Worm (Caenorhabditis elegans) whole organism, L2 larva: ENCODE data around the gene srg-67.
A peak's percentile ranks its signal among the peaks of the same experiment; 100 is the strongest.

Source experiments
- C34F6.9 ChIP-seq: fragments of 150-350 bp; optimal IDR thresholded peaks from 2 replicates; lab custom pipeline; 2014; ENCODE audit warnings: missing biosample characterization, missing genetic modification characterization
- F13H6.1 ChIP-seq: sonication (generic microtip); optimal IDR thresholded peaks from 2 replicates; lab custom pipeline; 2016; ENCODE audit warnings: missing genetic modification characterization, missing compliant biosample characterization
- R02D3.7 ChIP-seq: fragments of 150-350 bp; optimal IDR thresholded peaks from 2 replicates; lab custom pipeline; 2014; ENCODE audit warnings: missing biosample characterization, missing genetic modification characterization
- Y55F3AM.14 ChIP-seq: fragments of 200-800 bp; sonication (Bioruptor generic); optimal IDR thresholded peaks from 2 replicates; lab custom pipeline; 2018; ENCODE audit warnings: mild to moderate bottlenecking, missing genetic modification characterization, missing compliant biosample characterization
- ZK546.5 ChIP-seq: sonication (generic microtip); optimal IDR thresholded peaks from 2 replicates; lab custom pipeline; 2017; ENCODE audit warnings: missing biosample characterization, missing genetic modification characterization
- alr-1 ChIP-seq: fragments of 150-350 bp; optimal IDR thresholded peaks from 2 replicates; lab custom pipeline; 2014; ENCODE audit warnings: missing biosample characterization, missing genetic modification characterization
- aly-2 ChIP-seq: fragments of 150-350 bp; optimal IDR thresholded peaks from 2 replicates; lab custom pipeline; 2014; ENCODE audit warnings: missing biosample characterization, missing genetic modification characterization
- ama-1 ChIP-seq: fragments of 150-350 bp; optimal IDR thresholded peaks from 2 replicates; lab custom pipeline; 2018; ENCODE audit warnings: inconsistent platforms
- blmp-1 ChIP-seq: sonication (generic microtip); optimal IDR thresholded peaks from 2 replicates; lab custom pipeline; 2017; ENCODE audit warnings: missing genetic modification characterization, mild to moderate bottlenecking, missing compliant biosample characterization, antibody characterized with exemption, moderate library complexity; ENCODE audit not compliant: insufficient read depth
- ceh-16 ChIP-seq: fragments of 150-350 bp; optimal IDR thresholded peaks from 2 replicates; lab custom pipeline; 2014; ENCODE audit warnings: missing biosample characterization, missing genetic modification characterization
- ceh-82 ChIP-seq: fragments of 150-350 bp; optimal IDR thresholded peaks from 2 replicates; lab custom pipeline; 2014; ENCODE audit warnings: missing biosample characterization, missing genetic modification characterization
- crh-2 ChIP-seq: sonication (generic microtip); optimal IDR thresholded peaks from 2 replicates; lab custom pipeline; 2017; ENCODE audit warnings: missing biosample characterization, missing genetic modification characterization
- dmd-4 ChIP-seq: sonication (generic microtip); optimal IDR thresholded peaks from 2 replicates; lab custom pipeline; 2017; ENCODE audit warnings: missing biosample characterization, missing genetic modification characterization
- egl-27 ChIP-seq: sonication (generic microtip); optimal IDR thresholded peaks from 3 replicates; lab custom pipeline; 2017; ENCODE audit warnings: missing biosample characterization, missing genetic modification reagents, missing genetic modification characterization
- elt-1 ChIP-seq: fragments of 150-350 bp; optimal IDR thresholded peaks from 2 replicates; lab custom pipeline; 2014; ENCODE audit warnings: missing biosample characterization, missing genetic modification characterization
- elt-3 ChIP-seq: sonication (generic microtip); optimal IDR thresholded peaks from 2 replicates; lab custom pipeline; 2017; ENCODE audit warnings: missing biosample characterization, missing genetic modification characterization
- fos-1 ChIP-seq: fragments of 150-350 bp; optimal IDR thresholded peaks from 2 replicates; lab custom pipeline; 2014; ENCODE audit warnings: missing biosample characterization, missing genetic modification characterization
- gmeb-1 ChIP-seq: fragments of 150-350 bp; optimal IDR thresholded peaks from 2 replicates; lab custom pipeline; 2014; ENCODE audit warnings: missing biosample characterization, missing genetic modification characterization
- lin-11 ChIP-seq: fragments of 150-350 bp; sonication (generic microtip); optimal IDR thresholded peaks from 2 replicates; lab custom pipeline; 2014; ENCODE audit warnings: missing biosample characterization, missing genetic modification characterization, inconsistent platforms, mixed read lengths
- lin-13 ChIP-seq: fragments of 150-350 bp; optimal IDR thresholded peaks from 2 replicates; lab custom pipeline; 2014; ENCODE audit warnings: missing biosample characterization, missing genetic modification reagents, missing genetic modification characterization
- lin-39 ChIP-seq: fragments of 150-350 bp; optimal IDR thresholded peaks from 2 replicates; lab custom pipeline; 2014; ENCODE audit warnings: missing biosample characterization, missing genetic modification reagents, missing genetic modification characterization
- lsy-2 ChIP-seq, 2 experiments: fragments of 150-350 bp in 1 of 2; sonication (generic microtip) in 1 of 2; optimal IDR thresholded peaks; 2 replicates each; lab custom pipeline; 2014 to 2017; ENCODE audit warnings: missing biosample characterization in 2 of 2, missing genetic modification characterization in 2 of 2
- mab-5 ChIP-seq: fragments of 150-350 bp; optimal IDR thresholded peaks from 2 replicates; lab custom pipeline; 2014; ENCODE audit warnings: missing biosample characterization, missing genetic modification characterization
- mbf-1 ChIP-seq: sonication (generic microtip); optimal IDR thresholded peaks from 2 replicates; lab custom pipeline; 2017; ENCODE audit warnings: missing biosample characterization, missing genetic modification characterization
- mdl-1 ChIP-seq, 2 experiments: fragments of 150-350 bp in 1 of 2; sonication (generic microtip) in 1 of 2; optimal IDR thresholded peaks; 2 replicates each; lab custom pipeline; 2017; ENCODE audit warnings: missing biosample characterization in 2 of 2, missing genetic modification characterization in 2 of 2
- nhr-10 ChIP-seq: sonication (generic microtip); optimal IDR thresholded peaks from 2 replicates; lab custom pipeline; 2017; ENCODE audit warnings: missing biosample characterization, missing genetic modification characterization
- nhr-12 ChIP-seq: fragments of 150-350 bp; optimal IDR thresholded peaks from 2 replicates; lab custom pipeline; 2014; ENCODE audit warnings: missing biosample characterization, missing genetic modification characterization
- nhr-129 ChIP-seq: fragments of 150-350 bp; optimal IDR thresholded peaks from 2 replicates; lab custom pipeline; 2014; ENCODE audit warnings: missing biosample characterization, missing genetic modification characterization
- nhr-21 ChIP-seq: fragments of 150-350 bp; optimal IDR thresholded peaks from 2 replicates; lab custom pipeline; 2014; ENCODE audit warnings: missing biosample characterization, missing genetic modification characterization
- nhr-23 ChIP-seq: fragments of 150-350 bp; optimal IDR thresholded peaks from 2 replicates; lab custom pipeline; 2014; ENCODE audit warnings: missing biosample characterization, missing genetic modification reagents, missing genetic modification characterization
- nhr-237 ChIP-seq: fragments of 150-350 bp; optimal IDR thresholded peaks from 2 replicates; lab custom pipeline; 2014; ENCODE audit warnings: missing biosample characterization, missing genetic modification characterization
- nhr-25 ChIP-seq: fragments of 150-350 bp; sonication (generic microtip); optimal IDR thresholded peaks from 3 replicates; lab custom pipeline; 2014; ENCODE audit warnings: missing biosample characterization, missing genetic modification characterization
- nhr-6 ChIP-seq: fragments of 150-350 bp; optimal IDR thresholded peaks from 2 replicates; lab custom pipeline; 2014; ENCODE audit warnings: missing biosample characterization, missing genetic modification characterization
- nhr-77 ChIP-seq: fragments of 150-350 bp; optimal IDR thresholded peaks from 2 replicates; lab custom pipeline; 2014; ENCODE audit warnings: missing biosample characterization, missing genetic modification characterization
- peb-1 ChIP-seq: fragments of 150-350 bp; optimal IDR thresholded peaks from 2 replicates; lab custom pipeline; 2014; ENCODE audit warnings: missing biosample characterization, missing genetic modification characterization
- sem-4 ChIP-seq: fragments of 150-350 bp; optimal IDR thresholded peaks from 2 replicates; lab custom pipeline; 2014; ENCODE audit warnings: missing biosample characterization, missing genetic modification reagents, missing genetic modification characterization
- skn-1 ChIP-seq: sonication (generic microtip); optimal IDR thresholded peaks from 2 replicates; lab custom pipeline; 2017; ENCODE audit warnings: missing biosample characterization, missing genetic modification characterization
- sma-3 ChIP-seq: sonication (generic microtip); optimal IDR thresholded peaks from 2 replicates; lab custom pipeline; 2016; ENCODE audit warnings: missing genetic modification reagents, missing genetic modification characterization, missing compliant biosample characterization
- sma-9 ChIP-seq, 2 experiments: fragments of 150-350 bp in 1 of 2; sonication (generic microtip) in 1 of 2; optimal IDR thresholded peaks; 2 replicates each; lab custom pipeline; 2014 to 2016; ENCODE audit warnings: missing genetic modification characterization in 2 of 2, mild to moderate bottlenecking in 1 of 2, missing biosample characterization in 1 of 2, missing compliant biosample characterization in 1 of 2, missing genetic modification reagents in 1 of 2, moderate library complexity in 1 of 2
- snpc-4 ChIP-seq: fragments of 150-350 bp; optimal IDR thresholded peaks from 2 replicates; lab custom pipeline; 2014; ENCODE audit warnings: missing biosample characterization, missing genetic modification characterization
- unc-39 ChIP-seq: fragments of 150-350 bp; optimal IDR thresholded peaks from 2 replicates; lab custom pipeline; 2014; ENCODE audit warnings: missing biosample characterization, missing genetic modification characterization
- unc-55 ChIP-seq: fragments of 150-350 bp; sonication (generic microtip); optimal IDR thresholded peaks from 3 replicates; lab custom pipeline; 2014; ENCODE audit warnings: missing biosample characterization, missing genetic modification reagents, missing genetic modification characterization
- zag-1 ChIP-seq: fragments of 150-350 bp; optimal IDR thresholded peaks from 2 replicates; lab custom pipeline; 2014; ENCODE audit warnings: missing biosample characterization, missing genetic modification characterization
- ztf-1 ChIP-seq: fragments of 200-800 bp; sonication (Bioruptor generic); conservative IDR thresholded peaks from 2 replicates; pipeline ENCODE4 v1.3.6; 2022; ENCODE audit warnings: missing genetic modification characterization, missing compliant biosample characterization
- ztf-11 ChIP-seq: sonication (generic microtip); optimal IDR thresholded peaks from 2 replicates; lab custom pipeline; 2017; ENCODE audit warnings: missing biosample characterization, missing genetic modification characterization
- ztf-4 ChIP-seq: fragments of 150-350 bp; optimal IDR thresholded peaks from 2 replicates; lab custom pipeline; 2014; ENCODE audit warnings: missing biosample characterization, missing genetic modification characterization

The srg-67 gene

ce11 chrV:5427860-5428259 lies 34.9 kb downstream of the srg-67 start, which contains the start of gene rhr-1:
TSS of gene rhr-1 (plus strand) at chrV:5428160.
- TF ChIP-seq lin-13 (GFP tag; lab: Kevin White, UChicago) (no peak), elt-1 (tag; lab: Kevin White, UChicago) (no peak), Y55F3AM.14 (GFP tag; lab: Kevin White, UChicago) (no peak), nhr-237 (no peak), lin-39 (tag; lab: Kevin White, UChicago) (no peak), nhr-25 (tag; lab: Kevin White, UChicago) (no peak), sem-4 (tag; lab: Kevin White, UChicago) (no peak)

ce11 chrV:5426337-5426736 lies 36.5 kb downstream of the srg-67 start:
- TF ChIP-seq lin-39 (tag; lab: Kevin White, UChicago) (no peak), sma-3 (no peak), nhr-10 (no peak), elt-1 (tag; lab: Kevin White, UChicago) (peak; percentile 86), nhr-23 (tag; lab: Kevin White, UChicago) (peak; percentile 65), sma-9 (GFP tag; optimal IDR thresholded peaks at IDR 0.05; lab: Kevin White, UChicago) (peak; percentile 67), sma-9 (tag; optimal IDR thresholded peaks at IDR 0.05; lab: Kevin White, UChicago) (no peak), lin-11 (tag; lab: Kevin White, UChicago) (no peak), ceh-16 (tag; lab: Kevin White, UChicago) (peak; percentile 72), R02D3.7 (tag; lab: Kevin White, UChicago) (no peak), snpc-4 (tag; lab: Kevin White, UChicago) (no peak), mab-5 (no peak), ama-1 (lab: Kevin White, UChicago) (no peak), nhr-129 (tag; lab: Kevin White, UChicago) (no peak), lsy-2 (tag; optimal IDR thresholded peaks at IDR 0.05; lab: Kevin White, UChicago) (no peak), unc-55 (GFP tag; lab: Kevin White, UChicago) (no peak), ceh-82 (tag; lab: Kevin White, UChicago) (no peak), crh-2 (tag; lab: Kevin White, UChicago) (no peak), nhr-77 (tag; lab: Kevin White, UChicago) (no peak), gmeb-1 (tag; lab: Kevin White, UChicago) (no peak), ztf-1 (GFP tag; lab: Robert Waterston, UW) (no peak), nhr-25 (tag; lab: Kevin White, UChicago) (peak; percentile 28), zag-1 (tag; lab: Kevin White, UChicago) (no peak), dmd-4 (tag; lab: Kevin White, UChicago) (no peak)

- TF ChIP-seq elt-1 (tag; lab: Kevin White, UChicago), result peak; percentile 97
- no peak for TF ChIP-seq R02D3.7 (tag; lab: Kevin White, UChicago)
- TF ChIP-seq ceh-82 (tag; lab: Kevin White, UChicago), result no peak
- peak; percentile 84 for TF ChIP-seq nhr-25 (tag; lab: Kevin White, UChicago)
- no peak for TF ChIP-seq ztf-11 (tag; lab: Kevin White, UChicago)
- peak; percentile 73 for TF ChIP-seq nhr-21 (tag; lab: Kevin White, UChicago)
- TF ChIP-seq alr-1 (tag; lab: Kevin White, UChicago), result no peak
- no peak for TF ChIP-seq aly-2 (tag; lab: Kevin White, UChicago)
- TF ChIP-seq nhr-77 (tag; lab: Kevin White, UChicago), result no peak
- no peak for TF ChIP-seq ZK546.5 (tag; lab: Kevin White, UChicago)
- no peak for TF ChIP-seq F13H6.1 (tag; lab: Kevin White, UChicago)
- TF ChIP-seq ztf-4, result no peak
- peak; percentile 74 for TF ChIP-seq nhr-6 (tag; lab: Kevin White, UChicago)
- TF ChIP-seq ztf-1 (GFP tag; lab: Robert Waterston, UW), result no peak
- peak; percentile 97 for TF ChIP-seq sma-9 (GFP tag; optimal IDR thresholded peaks at IDR 0.05; lab: Kevin White, UChicago)
- no peak for TF ChIP-seq sma-9 (tag; optimal IDR thresholded peaks at IDR 0.05; lab: Kevin White, UChicago)
- TF ChIP-seq nhr-237, result no peak
- no peak for TF ChIP-seq elt-3 (tag; lab: Kevin White, UChicago)
- TF ChIP-seq egl-27 (tag; lab: Kevin White, UChicago), result peak; percentile 43
- TF ChIP-seq crh-2 (tag; lab: Kevin White, UChicago), result peak; percentile 84
- TF ChIP-seq mbf-1 (tag; lab: Kevin White, UChicago), result no peak
- TF ChIP-seq Y55F3AM.14 (GFP tag; lab: Kevin White, UChicago), result no peak
- no peak for TF ChIP-seq mab-5
- no peak for TF ChIP-seq lin-39 (tag; lab: Kevin White, UChicago)
- TF ChIP-seq nhr-10, result no peak
- TF ChIP-seq zag-1 (tag; lab: Kevin White, UChicago), result no peak
- peak; percentile 0 for TF ChIP-seq C34F6.9 (tag; lab: Kevin White, UChicago)
- no peak for TF ChIP-seq snpc-4 (tag; lab: Kevin White, UChicago)
- TF ChIP-seq unc-39, result no peak
- TF ChIP-seq unc-55 (GFP tag; lab: Kevin White, UChicago), result no peak
- TF ChIP-seq mdl-1 (tag; optimal IDR thresholded peaks at IDR 0.05; lab: Kevin White, UChicago), result peak; percentile 85 to 93
- no peak for TF ChIP-seq lin-11 (tag; lab: Kevin White, UChicago)
- peak; percentile 97 for TF ChIP-seq fos-1
- TF ChIP-seq nhr-12 (tag; lab: Kevin White, UChicago), result no peak
- TF ChIP-seq peb-1, result no peak
- TF ChIP-seq nhr-129 (tag; lab: Kevin White, UChicago), result peak; percentile 34
- peak; percentile 68 for TF ChIP-seq blmp-1 (tag; lab: Kevin White, UChicago)
- peak; percentile 79 for TF ChIP-seq sma-3
- peak; percentile 90 for TF ChIP-seq nhr-23 (tag; lab: Kevin White, UChicago)
- TF ChIP-seq lsy-2 (tag; optimal IDR thresholded peaks at IDR 0.05; lab: Kevin White, UChicago), result no peak
- TF ChIP-seq gmeb-1 (tag; lab: Kevin White, UChicago), result peak; percentile 46
- TF ChIP-seq skn-1 (tag; lab: Kevin White, UChicago), result no peak
Observed at ce11 chrV:5425008-5425407, 37.8 kb downstream of the srg-67 start.
